Fruit fly (Drosophila melanogaster) whole organism, adult: Measurements from ENCODE around the gene CG12003.

Experiments used
- CG11617 ChIP-seq: fragments of 200-800 bp; sonication (Bioruptor generic); optimal IDR thresholded peaks from 2 replicates; lab custom pipeline; 2017; ENCODE audit warnings: mild to moderate bottlenecking, missing biosample characterization, missing genetic modification reagents, missing genetic modification characterization
- CG12768 ChIP-seq: fragments of 200-800 bp; sonication (Bioruptor generic); optimal IDR thresholded peaks from 2 replicates; lab custom pipeline; 2017; ENCODE audit warnings: missing biosample characterization, missing genetic modification characterization, mild to moderate bottlenecking, moderate library complexity, missing genetic modification reagents
- CG14711 ChIP-seq: fragments of 200-800 bp; sonication (Bioruptor generic); optimal IDR thresholded peaks from 2 replicates; lab custom pipeline; 2018; ENCODE audit warnings: missing biosample characterization, mild to moderate bottlenecking, missing genetic modification characterization, moderate library complexity
- CG1620 ChIP-seq: fragments of 200-800 bp; sonication (Bioruptor generic); optimal IDR thresholded peaks from 2 replicates; lab custom pipeline; 2016; ENCODE audit warnings: missing biosample characterization, missing genetic modification characterization
- CG33017 ChIP-seq: fragments of 200-800 bp; sonication (Bioruptor generic); optimal IDR thresholded peaks from 2 replicates; lab custom pipeline; 2018; ENCODE audit warnings: missing biosample characterization, mild to moderate bottlenecking, missing genetic modification characterization, moderate library complexity
- CG5204 ChIP-seq: fragments of 200-800 bp; sonication (Bioruptor generic); optimal IDR thresholded peaks from 2 replicates; lab custom pipeline; 2016; ENCODE audit warnings: missing biosample characterization, missing genetic modification characterization
- CG7045 ChIP-seq: fragments of 200-800 bp; sonication (Bioruptor generic); optimal IDR thresholded peaks from 2 replicates; lab custom pipeline; 2017; ENCODE audit warnings: missing biosample characterization, mild to moderate bottlenecking, missing genetic modification characterization
- CG7101 ChIP-seq: fragments of 200-800 bp; sonication (Bioruptor generic); optimal IDR thresholded peaks from 2 replicates; lab custom pipeline; 2018; ENCODE audit warnings: missing biosample characterization, mild to moderate bottlenecking, missing genetic modification characterization, moderate library complexity
- Clk ChIP-seq: fragments of 200-800 bp; sonication (Bioruptor generic); optimal IDR thresholded peaks from 2 replicates; lab custom pipeline; 2017; ENCODE audit warnings: missing biosample characterization, missing genetic modification characterization
- Crg-1 ChIP-seq: fragments of 200-800 bp; sonication (Bioruptor generic); optimal IDR thresholded peaks from 2 replicates; lab custom pipeline; 2016; ENCODE audit warnings: missing biosample characterization, missing genetic modification characterization
- Hr96 ChIP-seq: fragments of 200-800 bp; sonication (Bioruptor generic); optimal IDR thresholded peaks from 2 replicates; lab custom pipeline; 2016; ENCODE audit warnings: missing biosample characterization, missing genetic modification characterization
- Mnt ChIP-seq: fragments of 200-800 bp; sonication (Bioruptor generic); optimal IDR thresholded peaks from 2 replicates; lab custom pipeline; 2016; ENCODE audit warnings: missing biosample characterization, mild to moderate bottlenecking, missing genetic modification characterization
- bab1 ChIP-seq: fragments of 200-800 bp; sonication (Bioruptor generic); optimal IDR thresholded peaks from 3 replicates; lab custom pipeline; 2019; ENCODE audit warnings: missing biosample characterization, mild to moderate bottlenecking, missing genetic modification characterization, moderate library complexity
- cic ChIP-seq: fragments of 200-800 bp; sonication (Bioruptor generic); optimal IDR thresholded peaks from 2 replicates; lab custom pipeline; 2017; ENCODE audit warnings: missing biosample characterization, mild to moderate bottlenecking, missing genetic modification characterization, moderate library complexity
- cnc ChIP-seq, 2 experiments: fragments of >200 bp; optimal IDR thresholded peaks; 2 replicates each; lab custom pipeline; 2017
- kay ChIP-seq: fragments of 200-800 bp; sonication (Bioruptor generic); peaks from one replicate; lab custom pipeline; 2016; ENCODE audit warnings: missing biosample characterization, missing genetic modification characterization, borderline replicate concordance
- ovo ChIP-seq: fragments of 200-800 bp; sonication (Bioruptor generic); optimal IDR thresholded peaks from 2 replicates; lab custom pipeline; 2016; ENCODE audit warnings: missing biosample characterization, missing genetic modification characterization
- pad ChIP-seq: fragments of 200-800 bp; sonication (Bioruptor generic); optimal IDR thresholded peaks from 3 replicates; lab custom pipeline; 2017; ENCODE audit warnings: missing biosample characterization, missing genetic modification characterization, mild to moderate bottlenecking, moderate library complexity, missing genetic modification reagents
- tj ChIP-seq: fragments of 200-800 bp; sonication (Bioruptor generic); optimal IDR thresholded peaks from 3 replicates; lab custom pipeline; 2017; ENCODE audit warnings: missing biosample characterization, mild to moderate bottlenecking, missing genetic modification characterization, moderate library complexity
- toe ChIP-seq: fragments of 200-800 bp; sonication (Bioruptor generic); optimal IDR thresholded peaks from 2 replicates; lab custom pipeline; 2016; ENCODE audit warnings: missing biosample characterization, missing genetic modification characterization

The CG12003 gene

DNA sequence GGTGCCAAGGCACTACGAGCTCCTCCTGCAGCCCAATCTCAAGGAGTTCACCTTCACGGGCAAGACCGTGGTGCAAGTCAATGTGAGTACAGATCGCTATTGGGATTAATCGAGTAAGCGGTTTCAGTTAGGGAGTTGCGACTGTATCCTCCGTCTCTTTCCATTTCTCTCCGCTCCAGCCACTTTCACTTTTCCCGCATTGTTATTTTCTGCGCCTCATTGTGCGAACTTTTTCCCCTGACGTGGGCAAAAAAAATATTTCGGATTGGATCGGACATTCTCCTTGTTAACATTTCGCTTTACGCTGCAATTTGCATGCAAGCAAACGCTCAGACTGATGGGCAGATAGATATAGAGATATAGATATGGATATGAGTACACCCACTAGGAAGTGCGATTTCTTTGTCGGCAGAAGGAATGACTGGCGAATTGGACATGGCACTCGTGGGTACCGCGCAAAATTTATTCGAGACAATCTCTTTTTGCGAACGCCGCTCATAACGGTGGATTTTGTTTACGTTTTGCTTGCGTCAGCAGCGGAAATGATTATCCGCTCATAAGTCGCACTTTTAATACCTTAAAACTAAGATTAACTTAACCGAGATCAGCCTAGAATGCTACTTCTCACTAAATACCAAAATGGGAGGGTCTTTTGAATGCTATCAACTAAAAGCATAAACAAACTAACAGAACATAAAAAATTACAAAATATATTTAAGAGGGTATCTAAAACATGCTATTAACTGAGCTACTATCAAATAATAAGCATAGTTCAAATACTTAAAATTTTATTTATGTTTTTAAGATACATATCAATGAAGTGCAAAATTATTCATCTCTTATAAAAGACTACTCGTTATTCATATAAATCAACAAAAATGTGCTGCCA lies 46.2 kb upstream of the CG12003 start:
- TF ChIP-seq bab1 (GFP tag; lab: Kevin White, UChicago) = peak; percentile 58
- TF ChIP-seq CG11617 (GFP tag; lab: Kevin White, UChicago) = no peak
- TF ChIP-seq Crg-1 (GFP tag; lab: Kevin White, UChicago) = no peak
- no peak for TF ChIP-seq kay (GFP tag; lab: Kevin White, UChicago)
- no peak for TF ChIP-seq cnc (optimal IDR thresholded peaks at IDR 0.05; lab: Kevin White, UChicago)
- TF ChIP-seq tj (GFP tag; lab: Kevin White, UChicago) = peak; percentile 97
- no peak for TF ChIP-seq CG7045

DNA sequence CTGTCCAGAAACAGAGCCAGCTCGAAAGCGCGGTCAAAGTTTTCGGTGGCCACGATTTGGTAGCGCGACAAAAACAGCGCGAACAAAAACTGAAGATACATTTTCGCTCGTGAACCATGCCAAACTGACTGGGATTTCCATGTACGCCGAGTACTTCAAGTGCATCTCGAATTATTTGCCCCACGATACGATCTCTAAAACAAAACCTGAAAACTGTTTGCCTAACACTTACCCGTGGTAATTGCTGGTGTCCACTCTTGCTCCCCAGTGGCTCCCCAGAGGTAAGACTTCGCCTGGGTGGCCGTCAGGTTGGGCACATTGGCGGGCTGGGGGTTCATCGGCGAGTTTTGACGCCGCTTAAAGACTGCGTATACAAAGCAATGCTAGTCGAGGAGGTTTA lies 34.0 kb upstream of the CG12003 start, which contains the start of gene Ir62a:
TSS of gene Ir62a (minus strand) at position 101 of the 400 bp plus-strand sequence.
- TF ChIP-seq CG7101 (tag; lab: Kevin White, UChicago) = no peak
- TF ChIP-seq ovo (GFP tag; lab: Kevin White, UChicago) = no peak
- TF ChIP-seq kay (GFP tag; lab: Kevin White, UChicago) = no peak
- no peak for TF ChIP-seq CG33017 (tag; lab: Kevin White, UChicago)
- TF ChIP-seq cnc (optimal IDR thresholded peaks at IDR 0.05; lab: Kevin White, UChicago) = no peak
- no peak for TF ChIP-seq CG11617 (GFP tag; lab: Kevin White, UChicago)
- TF ChIP-seq Hr96 = no peak
- no peak for TF ChIP-seq toe (GFP tag; lab: Kevin White, UChicago)
- TF ChIP-seq Clk (GFP tag; lab: Kevin White, UChicago) = no peak

DNA sequence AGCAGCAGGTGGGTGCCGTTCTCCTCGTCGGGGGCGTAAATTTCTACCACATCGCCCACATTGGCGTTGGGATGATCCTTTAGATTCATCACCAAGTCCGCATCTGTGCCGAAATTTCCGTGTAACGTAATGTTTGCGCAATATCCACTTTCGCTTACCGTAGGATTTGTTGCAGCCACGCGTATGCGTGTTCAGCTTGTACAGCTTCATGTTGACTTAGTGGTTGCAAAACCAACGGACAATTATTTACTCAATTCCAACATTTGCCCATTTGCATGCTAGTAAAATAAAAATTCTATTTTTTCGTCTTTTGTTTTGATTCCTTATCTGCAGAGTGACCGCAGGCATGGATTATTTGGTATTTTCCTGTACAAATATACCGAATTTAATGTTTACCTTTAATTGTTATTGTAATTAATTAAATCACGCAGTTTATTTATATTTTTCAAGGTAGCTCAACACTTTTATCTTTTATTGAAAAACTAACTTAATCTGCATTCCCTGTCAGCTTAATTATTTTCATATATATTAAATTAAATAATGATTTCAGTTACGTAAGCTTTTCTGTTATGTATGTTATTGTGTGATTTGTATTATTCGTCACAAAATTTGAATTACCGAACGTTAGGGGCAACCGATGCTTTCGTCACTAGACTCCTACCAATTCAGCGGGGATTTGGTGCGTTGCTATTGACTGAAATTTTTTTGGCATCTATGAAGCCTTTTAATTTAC lies 31.3 kb upstream of the CG12003 start, which contains the start of gene Iml1:
TSS of gene Iml1 (minus strand) at position 336 of the 733 bp plus-strand sequence.
- no peak for TF ChIP-seq CG7045
- peak; percentile 17 for TF ChIP-seq CG33017 (tag; lab: Kevin White, UChicago)
- peak; percentile 49 for TF ChIP-seq CG7101 (tag; lab: Kevin White, UChicago)
- TF ChIP-seq bab1 (GFP tag; lab: Kevin White, UChicago) = peak; percentile 14
- TF ChIP-seq Clk (GFP tag; lab: Kevin White, UChicago) = no peak
- TF ChIP-seq CG14711 (tag; lab: Kevin White, UChicago) = peak; percentile 27
- no peak for TF ChIP-seq CG12768 (GFP tag; lab: Kevin White, UChicago)
- TF ChIP-seq Crg-1 (GFP tag; lab: Kevin White, UChicago) = peak; percentile 12
- no peak for TF ChIP-seq pad (GFP tag; lab: Kevin White, UChicago)
- peak; percentile 42 for TF ChIP-seq CG11617 (GFP tag; lab: Kevin White, UChicago)

DNA sequence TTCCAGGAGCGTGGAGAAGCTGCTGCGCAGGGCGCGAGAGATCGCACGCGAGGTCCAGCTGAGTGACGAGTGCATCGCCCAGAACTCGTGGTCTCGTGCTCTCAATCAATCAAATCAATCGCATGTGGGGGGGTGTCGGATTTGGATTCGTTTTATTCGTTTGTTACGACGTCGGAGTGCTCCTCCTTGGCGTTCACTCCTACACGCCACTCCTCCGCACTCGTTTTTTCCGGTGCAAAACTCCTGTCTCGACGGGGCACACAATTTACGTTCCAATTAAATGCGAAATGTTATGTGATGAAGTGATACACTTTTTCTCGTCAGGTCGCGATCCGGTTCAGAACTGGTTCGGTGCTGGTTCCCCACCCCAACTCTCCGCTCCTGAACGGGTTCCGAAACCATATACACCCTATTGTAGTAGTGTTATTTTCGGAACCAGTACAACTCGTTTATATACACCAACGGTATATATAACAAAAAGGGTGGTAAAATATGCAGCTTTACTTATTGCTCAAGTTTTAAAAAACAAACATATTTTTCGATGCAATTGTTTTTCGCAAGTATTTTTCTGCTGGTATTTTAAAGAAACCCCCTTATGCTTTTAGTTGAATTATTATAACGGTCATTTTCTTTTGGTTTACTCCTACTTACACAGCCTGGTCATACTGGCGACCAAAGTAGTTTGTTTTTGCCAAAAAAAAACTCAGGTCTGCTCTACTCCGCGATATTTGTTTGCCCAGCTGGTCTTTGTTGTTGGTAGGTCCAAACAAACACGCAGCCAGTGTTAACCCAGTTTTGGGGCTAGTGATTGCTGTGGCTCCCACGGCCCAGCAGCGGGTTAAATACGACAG lies 28.5 kb upstream of the CG12003 start, which contains the start of the genes CG12091 and pns:
TSS of gene CG12091 (minus strand) at position 349 of the 851 bp plus-strand sequence.
TSS of gene pns (plus strand) at position 651 of the 851 bp plus-strand sequence.
- peak; percentile 80 for TF ChIP-seq toe (GFP tag; lab: Kevin White, UChicago)
- peak; percentile 28 for TF ChIP-seq tj (GFP tag; lab: Kevin White, UChicago)
- peak; percentile 45 for TF ChIP-seq CG14711 (tag; lab: Kevin White, UChicago)
- TF ChIP-seq cic (GFP tag; lab: Kevin White, UChicago) = peak; percentile 40
- no peak for TF ChIP-seq kay (GFP tag; lab: Kevin White, UChicago)
- TF ChIP-seq CG7045 = peak; percentile 59
- peak; percentile 24 for TF ChIP-seq CG12768 (GFP tag; lab: Kevin White, UChicago)
- no peak for TF ChIP-seq CG5204 (GFP tag; lab: Kevin White, UChicago)
- TF ChIP-seq CG33017 (tag; lab: Kevin White, UChicago) = no peak
- peak; percentile 57 for TF ChIP-seq Hr96
- peak; percentile 72 for TF ChIP-seq pad (GFP tag; lab: Kevin White, UChicago)
- peak; percentile 41 for TF ChIP-seq CG7101 (tag; lab: Kevin White, UChicago)
- TF ChIP-seq Crg-1 (GFP tag; lab: Kevin White, UChicago) = peak; percentile 59
- no peak for TF ChIP-seq cnc (optimal IDR thresholded peaks at IDR 0.05; lab: Kevin White, UChicago)
- peak; percentile 67 for TF ChIP-seq ovo (GFP tag; lab: Kevin White, UChicago)
- TF ChIP-seq bab1 (GFP tag; lab: Kevin White, UChicago) = peak; percentile 63
- TF ChIP-seq CG1620 (GFP tag; lab: Kevin White, UChicago) = peak; percentile 50
- TF ChIP-seq CG11617 (GFP tag; lab: Kevin White, UChicago) = peak; percentile 50
- peak; percentile 46 for TF ChIP-seq Clk (GFP tag; lab: Kevin White, UChicago)
- TF ChIP-seq Mnt = peak; percentile 60

DNA sequence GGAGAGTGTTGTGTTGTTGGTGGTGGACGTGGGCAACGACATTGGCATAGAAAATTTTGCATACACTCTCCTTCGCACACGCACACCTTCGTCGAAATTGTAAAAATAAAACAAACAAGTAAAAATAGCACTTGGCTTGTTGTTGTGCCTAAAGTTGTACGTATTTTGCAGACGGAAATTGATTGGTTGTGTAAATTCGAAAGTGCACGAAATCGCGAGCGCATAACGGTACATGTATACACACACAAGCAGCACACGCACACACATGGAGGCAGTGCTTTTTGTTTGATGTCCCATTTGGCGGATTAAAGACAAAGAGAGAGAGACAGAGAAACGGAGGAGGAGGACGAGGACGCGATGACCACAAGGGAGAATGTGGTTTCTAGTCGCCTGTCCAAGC lies 27.8 kb upstream of the CG12003 start:
- TF ChIP-seq ovo (GFP tag; lab: Kevin White, UChicago) (peak; percentile 88), CG7045 (no peak)
